Worm (Caenorhabditis elegans): ENCODE results near the gene cux-7.

ce11 chrIII:7495616-7496146 is 25.0 kb downstream of the cux-7 start:
- TF ChIP-seq spr-3 (GFP tag; optimal IDR thresholded peaks at IDR 0.05) (no peak), ztf-11 (tag; optimal IDR thresholded peaks at IDR 0.05) (no peak), dpl-1 (GFP tag; optimal IDR thresholded peaks at IDR 0.05) (no peak), unc-62 (GFP tag; optimal IDR thresholded peaks at IDR 0.05 in 1 of 2) (no peak), unc-62 (tag; optimal IDR thresholded peaks at IDR 0.05) (no peak), jun-1 (tag; optimal IDR thresholded peaks at IDR 0.05) (no peak), egl-27 (tag; optimal IDR thresholded peaks at IDR 0.05) (no peak), spr-1 (tag; optimal IDR thresholded peaks at IDR 0.05) (no peak), nhr-25 (tag; optimal IDR thresholded peaks at IDR 0.05; ENCODE audit: borderline replicate concordance, insufficient read depth) (no peak), fkh-10 (GFP tag; optimal IDR thresholded peaks at IDR 0.05) (no peak), R02D3.7 (tag; optimal IDR thresholded peaks at IDR 0.05) (no peak), nhr-28 (tag; optimal IDR thresholded peaks at IDR 0.05) (no peak), nhr-11 (tag; optimal IDR thresholded peaks at IDR 0.05) (no peak)

All from whole organism, L4 larva.